Fruit fly (Drosophila melanogaster) whole organism, embryonic: Measurements from ENCODE around the gene CG4953.

Source experiments
- Antp ChIP-seq: fragments of 200-800 bp; sonication (Bioruptor generic); optimal IDR thresholded peaks from 3 replicates; lab custom pipeline; 2016; ENCODE audit warnings: missing biosample characterization, missing genetic modification characterization
- Atf-2 ChIP-seq: fragments of 200-800 bp; sonication (Bioruptor generic); optimal IDR thresholded peaks from 2 replicates; lab custom pipeline; 2016; ENCODE audit warnings: missing biosample characterization, missing genetic modification characterization
- B-H1 ChIP-seq: fragments of 200-800 bp; sonication (Bioruptor generic); IDR thresholded peaks from 3 replicates; pipeline ENCODE4 v1.3.6; 2022; ENCODE audit warnings: missing biosample characterization, missing genetic modification characterization
- Bdp1 ChIP-seq: fragments of 200-800 bp; sonication (Bioruptor generic); optimal IDR thresholded peaks from 3 replicates; lab custom pipeline; 2016; ENCODE audit warnings: missing biosample characterization, missing genetic modification characterization
- CG10431 ChIP-seq: fragments of 200-800 bp; sonication (Bioruptor generic); optimal IDR thresholded peaks from 3 replicates; lab custom pipeline; 2018; ENCODE audit warnings: missing biosample characterization, mild to moderate bottlenecking, missing genetic modification characterization
- CG10979 ChIP-seq: fragments of 200-800 bp; sonication (Bioruptor generic); optimal IDR thresholded peaks from 2 replicates; lab custom pipeline; 2018; ENCODE audit warnings: missing biosample characterization, mild to moderate bottlenecking, missing genetic modification characterization, moderate library complexity
- CG11398 ChIP-seq: fragments of 200-800 bp; sonication (Bioruptor generic); optimal IDR thresholded peaks from 2 replicates; lab custom pipeline; 2016; ENCODE audit warnings: missing biosample characterization, missing genetic modification characterization
- CG12299 ChIP-seq: fragments of 200-800 bp; sonication (Bioruptor generic); optimal IDR thresholded peaks from 2 replicates; lab custom pipeline; 2018; ENCODE audit warnings: missing biosample characterization, mild to moderate bottlenecking, missing genetic modification characterization
- CG15011 ChIP-seq: fragments of 200-800 bp; sonication (Bioruptor generic); optimal IDR thresholded peaks from 3 replicates; lab custom pipeline; 2018; ENCODE audit warnings: missing biosample characterization, mild to moderate bottlenecking, missing genetic modification characterization
- CG17568 ChIP-seq: fragments of 200-800 bp; sonication (Bioruptor generic); optimal IDR thresholded peaks from 2 replicates; lab custom pipeline; 2018; ENCODE audit warnings: missing biosample characterization, mild to moderate bottlenecking, missing genetic modification characterization, moderate library complexity
- CG2199 ChIP-seq: fragments of 200-800 bp; sonication (Bioruptor generic); IDR thresholded peaks from 3 replicates; pipeline ENCODE4 v1.3.6; 2022; ENCODE audit warnings: missing biosample characterization, missing genetic modification characterization
- CG31224 ChIP-seq: fragments of 200-800 bp; sonication (Bioruptor generic); IDR thresholded peaks from 2 replicates; pipeline ENCODE4 v1.3.6; 2022; ENCODE audit warnings: missing biosample characterization, missing genetic modification characterization
- CG31388 ChIP-seq: fragments of 200-800 bp; sonication (Bioruptor generic); optimal IDR thresholded peaks from 2 replicates; lab custom pipeline; 2016; ENCODE audit warnings: missing biosample characterization, missing genetic modification characterization
- CG3281 ChIP-seq: fragments of 200-800 bp; sonication (Bioruptor generic); optimal IDR thresholded peaks from 3 replicates; lab custom pipeline; 2017; ENCODE audit warnings: missing biosample characterization, mild to moderate bottlenecking, missing genetic modification characterization
- CG42726 ChIP-seq: fragments of 200-800 bp; sonication (Bioruptor generic); IDR thresholded peaks from 2 replicates; pipeline ENCODE4 v1.3.6; 2022; ENCODE audit warnings: missing biosample characterization, missing genetic modification characterization; ENCODE audit not compliant: partially characterized antibody
- CG4282 ChIP-seq: fragments of 200-800 bp; sonication (Bioruptor generic); optimal IDR thresholded peaks from 2 replicates; lab custom pipeline; 2016; ENCODE audit warnings: missing biosample characterization, missing genetic modification characterization
- CG4360 ChIP-seq: fragments of 200-800 bp; sonication (Bioruptor generic); IDR thresholded peaks from 2 replicates; pipeline ENCODE4 v1.3.6; 2022; ENCODE audit warnings: missing biosample characterization, missing genetic modification characterization
- CG6654 ChIP-seq: fragments of 200-800 bp; sonication (Bioruptor generic); optimal IDR thresholded peaks from 2 replicates; lab custom pipeline; 2017; ENCODE audit warnings: missing biosample characterization, mild to moderate bottlenecking, missing genetic modification characterization
- CG6791 ChIP-seq: fragments of 200-800 bp; sonication (Bioruptor generic); IDR thresholded peaks from 3 replicates; pipeline ENCODE4 v1.3.6; 2022; ENCODE audit warnings: missing biosample characterization, missing genetic modification characterization; ENCODE audit not compliant: partially characterized antibody
- CG7745 ChIP-seq: fragments of 200-800 bp; sonication (Bioruptor generic); optimal IDR thresholded peaks from 2 replicates; lab custom pipeline; 2018; ENCODE audit warnings: missing biosample characterization, mild to moderate bottlenecking, missing genetic modification characterization, moderate library complexity
- CG7963 ChIP-seq: fragments of 200-800 bp; sonication (Bioruptor generic); IDR thresholded peaks from 3 replicates; pipeline ENCODE4 v1.3.6; 2022; ENCODE audit warnings: missing biosample characterization, missing genetic modification characterization; ENCODE audit not compliant: partially characterized antibody
- CG8478 ChIP-seq: fragments of >200 bp; optimal IDR thresholded peaks from 2 replicates; lab custom pipeline; 2018
- CTCF ChIP-seq: fragments of 200-800 bp; sonication (Bioruptor generic); optimal IDR thresholded peaks from 2 replicates; lab custom pipeline; 2017; ENCODE audit warnings: missing biosample characterization, mild to moderate bottlenecking, missing genetic modification characterization, moderate library complexity
- H15 ChIP-seq: fragments of 200-800 bp; sonication (Bioruptor generic); IDR thresholded peaks from 3 replicates; pipeline ENCODE4 v1.3.6; 2022; ENCODE audit warnings: missing biosample characterization, missing genetic modification characterization
- Hr51 ChIP-seq, 2 experiments: fragments of 200-800 bp; sonication (Bioruptor generic); optimal IDR thresholded peaks; 2 replicates in 1 of 2; 3 replicates in 1 of 2; lab custom pipeline; 2016 to 2018; ENCODE audit warnings: missing biosample characterization in 2 of 2, missing genetic modification characterization in 2 of 2, mild to moderate bottlenecking in 1 of 2, moderate library complexity in 1 of 2
- Max ChIP-seq: fragments of 200-800 bp; sonication (Bioruptor generic); optimal IDR thresholded peaks from 2 replicates; lab custom pipeline; 2016; ENCODE audit warnings: missing biosample characterization, mild to moderate bottlenecking, missing genetic modification characterization
- Med ChIP-seq: fragments of 200-800 bp; sonication (Bioruptor generic); peaks from one replicate; lab custom pipeline; 2016; ENCODE audit warnings: missing biosample characterization, missing genetic modification characterization, mild to moderate bottlenecking, inconsistent platforms, moderate library complexity
- NfI ChIP-seq: fragments of 200-800 bp; sonication (Bioruptor generic); optimal IDR thresholded peaks from 3 replicates; lab custom pipeline; 2018; ENCODE audit warnings: missing biosample characterization, mild to moderate bottlenecking, missing genetic modification characterization, moderate library complexity
- PHDP ChIP-seq: fragments of 200-800 bp; sonication (Bioruptor generic); optimal IDR thresholded peaks from 3 replicates; lab custom pipeline; 2018; ENCODE audit warnings: missing biosample characterization, mild to moderate bottlenecking, missing genetic modification characterization, moderate library complexity
- TFAM ChIP-seq: fragments of 200-800 bp; sonication (Bioruptor generic); optimal IDR thresholded peaks from 2 replicates; lab custom pipeline; 2017; ENCODE audit warnings: missing biosample characterization, missing genetic modification characterization, inconsistent platforms
- Usf ChIP-seq: fragments of 200-800 bp; sonication (Bioruptor generic); optimal IDR thresholded peaks from 2 replicates; lab custom pipeline; 2017; ENCODE audit warnings: missing genotype, missing biosample characterization, missing genetic modification characterization
- Vsx1 ChIP-seq: fragments of 200-800 bp; sonication (Bioruptor generic); optimal IDR thresholded peaks from 2 replicates; lab custom pipeline; 2017; ENCODE audit warnings: missing biosample characterization, mild to moderate bottlenecking, missing genetic modification characterization, missing genetic modification reagents
- az2 ChIP-seq: fragments of 200-800 bp; sonication (Bioruptor generic); optimal IDR thresholded peaks from 3 replicates; lab custom pipeline; 2016; ENCODE audit warnings: missing biosample characterization, missing genetic modification characterization
- cas ChIP-seq: fragments of 200-800 bp; sonication (Bioruptor generic); IDR thresholded peaks from 2 replicates; pipeline ENCODE4 v1.3.6; 2022; ENCODE audit warnings: missing biosample characterization, missing genetic modification characterization
- dati ChIP-seq: fragments of 200-800 bp; sonication (Bioruptor generic); IDR thresholded peaks from 2 replicates; pipeline ENCODE4 v1.3.6; 2022; ENCODE audit warnings: missing biosample characterization, missing genetic modification characterization
- fd3F ChIP-seq: fragments of 200-800 bp; sonication (Bioruptor generic); optimal IDR thresholded peaks from 2 replicates; lab custom pipeline; 2018; ENCODE audit warnings: missing biosample characterization, mild to moderate bottlenecking, missing genetic modification characterization, moderate library complexity
- fru ChIP-seq: fragments of >200 bp; optimal IDR thresholded peaks from 2 replicates; lab custom pipeline; 2017
- gem ChIP-seq: fragments of 200-800 bp; sonication (Bioruptor generic); optimal IDR thresholded peaks from 2 replicates; lab custom pipeline; 2019; ENCODE audit warnings: missing biosample characterization, mild to moderate bottlenecking, missing genetic modification characterization, moderate library complexity
- grn ChIP-seq: fragments of 200-800 bp; sonication (Bioruptor generic); optimal IDR thresholded peaks from 3 replicates; lab custom pipeline; 2017; ENCODE audit warnings: missing biosample characterization, missing genetic modification characterization
- hb ChIP-seq: fragments of 200-800 bp; sonication (Bioruptor generic); IDR thresholded peaks from 3 replicates; pipeline ENCODE4 v1.3.6; 2022; ENCODE audit warnings: missing biosample characterization, missing genetic modification characterization; ENCODE audit not compliant: partially characterized antibody
- jing ChIP-seq: fragments of 200-800 bp; sonication (Bioruptor generic); optimal IDR thresholded peaks from 2 replicates; lab custom pipeline; 2018; ENCODE audit warnings: missing biosample characterization, mild to moderate bottlenecking, missing genetic modification characterization
- knrl ChIP-seq: fragments of 200-800 bp; sonication (Bioruptor generic); IDR thresholded peaks from 3 replicates; pipeline ENCODE4 v1.3.6; 2022; ENCODE audit warnings: missing biosample characterization, missing genetic modification characterization; ENCODE audit not compliant: partially characterized antibody
- lab ChIP-seq: fragments of 200-800 bp; sonication (Bioruptor generic); optimal IDR thresholded peaks from 3 replicates; lab custom pipeline; 2017; ENCODE audit warnings: missing biosample characterization, missing genetic modification characterization, mild to moderate bottlenecking, moderate library complexity, missing genetic modification reagents
- mld ChIP-seq: fragments of 200-800 bp; sonication (Bioruptor generic); IDR thresholded peaks from 3 replicates; pipeline ENCODE4 v1.3.6; 2022; ENCODE audit warnings: missing biosample characterization, missing genetic modification characterization; ENCODE audit not compliant: partially characterized antibody
- pb ChIP-seq: fragments of 200-800 bp; sonication (Bioruptor generic); optimal IDR thresholded peaks from 3 replicates; lab custom pipeline; 2016; ENCODE audit warnings: missing biosample characterization, missing genetic modification characterization
- ro ChIP-seq: fragments of 200-800 bp; sonication (Bioruptor generic); IDR thresholded peaks from 2 replicates; pipeline ENCODE4 v1.3.6; 2022; ENCODE audit warnings: missing biosample characterization, missing genetic modification characterization
- scrt ChIP-seq: fragments of 200-800 bp; sonication (Bioruptor generic); optimal IDR thresholded peaks from 2 replicates; lab custom pipeline; 2018; ENCODE audit warnings: missing biosample characterization, mild to moderate bottlenecking, missing genetic modification characterization, moderate library complexity
- sens-2 ChIP-seq: fragments of 200-800 bp; sonication (Bioruptor generic); IDR thresholded peaks from 2 replicates; pipeline ENCODE4 v1.3.6; 2022; ENCODE audit warnings: missing biosample characterization, missing genetic modification characterization
- sima ChIP-seq: fragments of 200-800 bp; sonication (Bioruptor generic); optimal IDR thresholded peaks from 2 replicates; lab custom pipeline; 2016; ENCODE audit warnings: missing biosample characterization, missing genetic modification characterization
- sisA ChIP-seq: fragments of 200-800 bp; sonication (Bioruptor generic); IDR thresholded peaks from 2 replicates; pipeline ENCODE4 v1.3.6; 2022; ENCODE audit warnings: missing biosample characterization, missing genetic modification characterization
- trem ChIP-seq: fragments of 200-800 bp; optimal IDR thresholded peaks from 3 replicates; lab custom pipeline; 2019; ENCODE audit warnings: missing biosample characterization, mild to moderate bottlenecking, missing genetic modification characterization, moderate library complexity
- tup ChIP-seq: fragments of 200-800 bp; sonication (Bioruptor generic); optimal IDR thresholded peaks from 2 replicates; lab custom pipeline; 2016; ENCODE audit warnings: missing biosample characterization, mild to moderate bottlenecking, missing genetic modification characterization, moderate library complexity
- wdn ChIP-seq: fragments of 200-800 bp; sonication (Bioruptor generic); IDR thresholded peaks from 2 replicates; pipeline ENCODE4 v1.3.6; 2022; ENCODE audit warnings: missing biosample characterization, missing genetic modification characterization

Gene CG4953

DNA sequence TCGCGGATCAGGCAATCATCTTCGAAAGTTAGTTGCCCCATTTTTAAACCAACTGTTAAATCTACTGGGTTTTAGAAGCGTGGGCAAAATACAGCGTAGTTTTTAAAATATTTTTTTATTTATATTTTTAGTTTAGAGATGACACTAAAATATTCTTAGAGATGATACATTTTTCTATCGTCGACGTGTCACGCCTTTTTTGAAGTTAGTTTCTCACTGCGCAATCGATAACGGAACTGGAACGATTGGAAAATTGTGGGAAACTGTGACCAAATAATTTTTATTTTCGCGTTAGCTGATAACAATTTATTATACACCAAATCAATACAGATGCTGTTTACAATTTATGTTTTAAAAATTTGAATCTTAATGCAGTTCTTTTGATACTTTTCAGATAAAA lies 12.2 kb downstream of the CG4953 start, which contains the start of gene Utx (continued):
- no peak for TF ChIP-seq CG7745 (tag; lab: Kevin White, UChicago)
- TF ChIP-seq Max (GFP tag; lab: Kevin White, UChicago): no peak
- TF ChIP-seq H15 (GFP tag; lab: Robert Waterston, UW): no peak
- no peak for TF ChIP-seq TFAM
- no peak for TF ChIP-seq CG2199 (GFP tag; lab: Robert Waterston, UW)
- no peak for TF ChIP-seq ro (GFP tag; lab: Robert Waterston, UW)
- no peak for TF ChIP-seq Antp
- peak; percentile 66; the same call in 1 of the 3 replicates for TF ChIP-seq mld (GFP tag; lab: Robert Waterston, UW)
- peak; percentile 49 for TF ChIP-seq trem (tag; lab: Kevin White, UChicago)
- TF ChIP-seq CG7963 (GFP tag; lab: Robert Waterston, UW): peak; percentile 51; the same call in 1 of the 3 replicates
- no peak for TF ChIP-seq dati
- TF ChIP-seq CG17568 (GFP tag; lab: Kevin White, UChicago): no peak
- no peak for TF ChIP-seq sima
- no peak for TF ChIP-seq Usf
- TF ChIP-seq Hr51 (GFP tag; optimal IDR thresholded peaks at IDR 0.05; lab: Kevin White, UChicago): no peak
- no peak for TF ChIP-seq jing (GFP tag; lab: Kevin White, UChicago)
- peak; percentile 92 for TF ChIP-seq knrl (GFP tag; lab: Robert Waterston, UW)
- no peak for TF ChIP-seq PHDP (tag; lab: Kevin White, UChicago)
- no peak for TF ChIP-seq wdn (GFP tag; lab: Robert Waterston, UW)
- TF ChIP-seq CG3281 (GFP tag; lab: Kevin White, UChicago): no peak
- TF ChIP-seq B-H1 (GFP tag; lab: Robert Waterston, UW): no peak
- no peak for TF ChIP-seq CG10431
- no peak for TF ChIP-seq CG15011 (GFP tag; lab: Kevin White, UChicago)
- no peak for TF ChIP-seq Bdp1
- TF ChIP-seq gem: no peak
- TF ChIP-seq CG6654 (GFP tag; lab: Kevin White, UChicago): no peak
- no peak for TF ChIP-seq sens-2
- no peak for TF ChIP-seq az2 (GFP tag; lab: Kevin White, UChicago)
- TF ChIP-seq grn: no peak
- TF ChIP-seq Atf-2 (GFP tag; lab: Kevin White, UChicago): no peak
- TF ChIP-seq CG31224 (GFP tag; lab: Robert Waterston, UW): no peak
- TF ChIP-seq fru (lab: Kevin White, UChicago): no peak
- TF ChIP-seq scrt (GFP tag; lab: Kevin White, UChicago): no peak
- no peak for TF ChIP-seq pb (GFP tag; lab: Kevin White, UChicago)
- TF ChIP-seq fd3F: no peak
- TF ChIP-seq CG4360 (GFP tag; lab: Robert Waterston, UW): no peak
- no peak for TF ChIP-seq tup (GFP tag; lab: Kevin White, UChicago)
- TF ChIP-seq CG12299: no peak
- peak; percentile 91 for TF ChIP-seq CG6791 (GFP tag; lab: Robert Waterston, UW)
- TF ChIP-seq lab (GFP tag; lab: Kevin White, UChicago): no peak
- TF ChIP-seq CTCF (GFP tag; lab: Kevin White, UChicago): no peak
- TF ChIP-seq NfI (GFP tag; lab: Kevin White, UChicago): no peak
- TF ChIP-seq CG4282 (GFP tag; lab: Kevin White, UChicago): no peak
- no peak for TF ChIP-seq CG31388
- peak; percentile 53; the same call in 2 of the 3 replicates for TF ChIP-seq hb (GFP tag; lab: Robert Waterston, UW)
- no peak for TF ChIP-seq Vsx1
- TF ChIP-seq CG11398 (GFP tag; lab: Kevin White, UChicago): no peak
- TF ChIP-seq CG42726 (GFP tag; lab: Robert Waterston, UW): peak; percentile 91
- TF ChIP-seq sisA (GFP tag; lab: Robert Waterston, UW): no peak
- TF ChIP-seq Med (GFP tag; lab: Kevin White, UChicago): no peak
- TF ChIP-seq cas: no peak
- TF ChIP-seq CG10979 (tag; lab: Kevin White, UChicago): no peak
- no peak for TF ChIP-seq CG8478 (lab: Kevin White, UChicago)
